Worm (Caenorhabditis elegans) whole organism, L2 larva: ENCODE data around the gene C45G7.13.

Source experiments
- C34F6.9 ChIP-seq: fragments of 150-350 bp; optimal IDR thresholded peaks from 2 replicates; lab custom pipeline; 2014; ENCODE audit warnings: missing biosample characterization, missing genetic modification characterization
- F13H6.1 ChIP-seq: sonication (generic microtip); optimal IDR thresholded peaks from 2 replicates; lab custom pipeline; 2016; ENCODE audit warnings: missing genetic modification characterization, missing compliant biosample characterization
- alr-1 ChIP-seq: fragments of 150-350 bp; optimal IDR thresholded peaks from 2 replicates; lab custom pipeline; 2014; ENCODE audit warnings: missing biosample characterization, missing genetic modification characterization
- ceh-82 ChIP-seq: fragments of 150-350 bp; optimal IDR thresholded peaks from 2 replicates; lab custom pipeline; 2014; ENCODE audit warnings: missing biosample characterization, missing genetic modification characterization
- crh-2 ChIP-seq: sonication (generic microtip); optimal IDR thresholded peaks from 2 replicates; lab custom pipeline; 2017; ENCODE audit warnings: missing biosample characterization, missing genetic modification characterization
- dmd-4 ChIP-seq: sonication (generic microtip); optimal IDR thresholded peaks from 2 replicates; lab custom pipeline; 2017; ENCODE audit warnings: missing biosample characterization, missing genetic modification characterization
- elt-3 ChIP-seq: sonication (generic microtip); optimal IDR thresholded peaks from 2 replicates; lab custom pipeline; 2017; ENCODE audit warnings: missing biosample characterization, missing genetic modification characterization
- gmeb-1 ChIP-seq: fragments of 150-350 bp; optimal IDR thresholded peaks from 2 replicates; lab custom pipeline; 2014; ENCODE audit warnings: missing biosample characterization, missing genetic modification characterization
- lsy-2 ChIP-seq, 2 experiments: fragments of 150-350 bp in 1 of 2; sonication (generic microtip) in 1 of 2; optimal IDR thresholded peaks; 2 replicates each; lab custom pipeline; 2014 to 2017; ENCODE audit warnings: missing biosample characterization in 2 of 2, missing genetic modification characterization in 2 of 2
- mab-5 ChIP-seq: fragments of 150-350 bp; optimal IDR thresholded peaks from 2 replicates; lab custom pipeline; 2014; ENCODE audit warnings: missing biosample characterization, missing genetic modification characterization
- mbf-1 ChIP-seq: sonication (generic microtip); optimal IDR thresholded peaks from 2 replicates; lab custom pipeline; 2017; ENCODE audit warnings: missing biosample characterization, missing genetic modification characterization
- mdl-1 ChIP-seq, 2 experiments: fragments of 150-350 bp in 1 of 2; sonication (generic microtip) in 1 of 2; optimal IDR thresholded peaks; 2 replicates each; lab custom pipeline; 2017; ENCODE audit warnings: missing biosample characterization in 2 of 2, missing genetic modification characterization in 2 of 2
- nhr-129 ChIP-seq: fragments of 150-350 bp; optimal IDR thresholded peaks from 2 replicates; lab custom pipeline; 2014; ENCODE audit warnings: missing biosample characterization, missing genetic modification characterization
- nhr-21 ChIP-seq: fragments of 150-350 bp; optimal IDR thresholded peaks from 2 replicates; lab custom pipeline; 2014; ENCODE audit warnings: missing biosample characterization, missing genetic modification characterization
- nhr-237 ChIP-seq: fragments of 150-350 bp; optimal IDR thresholded peaks from 2 replicates; lab custom pipeline; 2014; ENCODE audit warnings: missing biosample characterization, missing genetic modification characterization
- nhr-6 ChIP-seq: fragments of 150-350 bp; optimal IDR thresholded peaks from 2 replicates; lab custom pipeline; 2014; ENCODE audit warnings: missing biosample characterization, missing genetic modification characterization
- nhr-77 ChIP-seq: fragments of 150-350 bp; optimal IDR thresholded peaks from 2 replicates; lab custom pipeline; 2014; ENCODE audit warnings: missing biosample characterization, missing genetic modification characterization
- peb-1 ChIP-seq: fragments of 150-350 bp; optimal IDR thresholded peaks from 2 replicates; lab custom pipeline; 2014; ENCODE audit warnings: missing biosample characterization, missing genetic modification characterization
- sma-3 ChIP-seq: sonication (generic microtip); optimal IDR thresholded peaks from 2 replicates; lab custom pipeline; 2016; ENCODE audit warnings: missing genetic modification reagents, missing genetic modification characterization, missing compliant biosample characterization
- unc-39 ChIP-seq: fragments of 150-350 bp; optimal IDR thresholded peaks from 2 replicates; lab custom pipeline; 2014; ENCODE audit warnings: missing biosample characterization, missing genetic modification characterization
- ztf-11 ChIP-seq: sonication (generic microtip); optimal IDR thresholded peaks from 2 replicates; lab custom pipeline; 2017; ENCODE audit warnings: missing biosample characterization, missing genetic modification characterization

The C45G7.13 gene

ce11 chrIV:2395997-2396396, 55.1 kb downstream of the C45G7.13 start:
- TF ChIP-seq nhr-77 (tag; lab: Kevin White, UChicago), result no peak

- TF ChIP-seq unc-39, result no peak
- TF ChIP-seq ceh-82, result no peak
- no peak for TF ChIP-seq alr-1 (tag; lab: Kevin White, UChicago)
- TF ChIP-seq, all 48 proteins: peak for 0
Measured at ce11 chrIV:2393023-2393422, 58.1 kb downstream of the C45G7.13 start.

- TF ChIP-seq nhr-6 (tag; lab: Kevin White, UChicago) (no peak), ztf-11 (tag; lab: Kevin White, UChicago) (no peak), gmeb-1 (no peak), peb-1 (tag; lab: Kevin White, UChicago) (no peak), mbf-1 (tag; lab: Kevin White, UChicago) (no peak), crh-2 (tag; lab: Kevin White, UChicago) (no peak), dmd-4 (tag; lab: Kevin White, UChicago) (no peak), mab-5 (tag; lab: Kevin White, UChicago) (no peak), F13H6.1 (tag; lab: Kevin White, UChicago) (no peak), elt-3 (tag; lab: Kevin White, UChicago) (no peak), sma-3 (no peak), lsy-2 (tag; optimal IDR thresholded peaks at IDR 0.05; lab: Kevin White, UChicago) (no peak), C34F6.9 (tag; lab: Kevin White, UChicago) (no peak), mdl-1 (tag; optimal IDR thresholded peaks at IDR 0.05; lab: Kevin White, UChicago) (no peak), nhr-129 (no peak), nhr-21 (tag; lab: Kevin White, UChicago) (no peak), nhr-237 (no peak), unc-39 (no peak)
Measured at ce11 chrIV:2391809-2392208, 59.3 kb downstream of the C45G7.13 start.
